Worm (Caenorhabditis elegans): Measurements from ENCODE around the gene F54B11.11.

F54B11.11 gene

ce11 chrX:13578483-13578882 lies at the start of gene F54B11.11:
TSS of gene F54B11.11 (plus strand) at chrX:13578783.
- TF ChIP-seq flt-1 (GFP tag; IDR thresholded peaks at IDR 0.05) (no peak), ref-1 (GFP tag; conservative IDR thresholded peaks at IDR 0.05) (no peak), tab-1 (GFP tag; IDR thresholded peaks at IDR 0.05) (no peak), klf-2 (GFP tag; conservative IDR thresholded peaks at IDR 0.05) (no peak), cog-1 (tag; optimal IDR thresholded peaks at IDR 0.05) (no peak), ztf-23 (GFP tag; IDR thresholded peaks at IDR 0.05) (no peak), ztf-29 (GFP tag; IDR thresholded peaks at IDR 0.05) (no peak), T22C8.4 (GFP tag; IDR thresholded peaks at IDR 0.05) (no peak), med-1 (GFP tag; optimal IDR thresholded peaks at IDR 0.05; ENCODE audit: insufficient read depth) (no peak)

ce11 chrX:13530015-13530778 lies 48.4 kb upstream of the F54B11.11 start:
- TF ChIP-seq flt-1 (GFP tag; IDR thresholded peaks at IDR 0.05), result no peak
- TF ChIP-seq klf-2 (GFP tag; conservative IDR thresholded peaks at IDR 0.05), result no peak
- TF ChIP-seq tab-1 (GFP tag; IDR thresholded peaks at IDR 0.05), result no peak
- no peak for TF ChIP-seq ref-1 (GFP tag; conservative IDR thresholded peaks at IDR 0.05)
- TF ChIP-seq T22C8.4 (GFP tag; IDR thresholded peaks at IDR 0.05), result no peak
- TF ChIP-seq ztf-23 (GFP tag; IDR thresholded peaks at IDR 0.05), result no peak
- TF ChIP-seq ztf-29 (GFP tag; IDR thresholded peaks at IDR 0.05), result no peak
- TF ChIP-seq cog-1 (tag; optimal IDR thresholded peaks at IDR 0.05), result no peak
- TF ChIP-seq med-1 (GFP tag; optimal IDR thresholded peaks at IDR 0.05; ENCODE audit: insufficient read depth), result no peak

ce11 chrX:13532424-13533309 lies 45.9 kb upstream of the F54B11.11 start, which contains the start of gene acr-12:
TSS of gene acr-12 (plus strand) at chrX:13532853.
- no peak for TF ChIP-seq tab-1 (GFP tag; IDR thresholded peaks at IDR 0.05)
- no peak for TF ChIP-seq cog-1 (tag; optimal IDR thresholded peaks at IDR 0.05)
- TF ChIP-seq T22C8.4 (GFP tag; IDR thresholded peaks at IDR 0.05), result no peak
- no peak for TF ChIP-seq ref-1 (GFP tag; conservative IDR thresholded peaks at IDR 0.05)
- no peak for TF ChIP-seq ztf-29 (GFP tag; IDR thresholded peaks at IDR 0.05)
- TF ChIP-seq klf-2 (GFP tag; conservative IDR thresholded peaks at IDR 0.05), result no peak
- TF ChIP-seq ztf-23 (GFP tag; IDR thresholded peaks at IDR 0.05), result no peak
- no peak for TF ChIP-seq med-1 (GFP tag; optimal IDR thresholded peaks at IDR 0.05; ENCODE audit: insufficient read depth)
- no peak for TF ChIP-seq flt-1 (GFP tag; IDR thresholded peaks at IDR 0.05)

- no peak for TF ChIP-seq T22C8.4 (GFP tag; IDR thresholded peaks at IDR 0.05)
- no peak for TF ChIP-seq med-1 (GFP tag; optimal IDR thresholded peaks at IDR 0.05; ENCODE audit: insufficient read depth)
- TF ChIP-seq ztf-23 (GFP tag; IDR thresholded peaks at IDR 0.05), result no peak
- TF ChIP-seq flt-1 (GFP tag; IDR thresholded peaks at IDR 0.05), result no peak
- TF ChIP-seq ref-1 (GFP tag; conservative IDR thresholded peaks at IDR 0.05), result no peak
- TF ChIP-seq ztf-29 (GFP tag; IDR thresholded peaks at IDR 0.05), result no peak
Measured at ce11 chrX:13536759-13537158, 41.8 kb upstream of the F54B11.11 start, which contains the start of gene R01E6.5. TSS of gene R01E6.5 (plus strand) at chrX:13537059.

ce11 chrX:13539701-13540100 lies 38.9 kb upstream of the F54B11.11 start:
- no peak for TF ChIP-seq ztf-29 (GFP tag; IDR thresholded peaks at IDR 0.05)
- no peak for TF ChIP-seq flt-1 (GFP tag; IDR thresholded peaks at IDR 0.05)
- no peak for TF ChIP-seq T22C8.4 (GFP tag; IDR thresholded peaks at IDR 0.05)
- no peak for TF ChIP-seq tab-1 (GFP tag; IDR thresholded peaks at IDR 0.05)
- no peak for TF ChIP-seq klf-2 (GFP tag; conservative IDR thresholded peaks at IDR 0.05)
- no peak for TF ChIP-seq ref-1 (GFP tag; conservative IDR thresholded peaks at IDR 0.05)
- TF ChIP-seq ztf-23 (GFP tag; IDR thresholded peaks at IDR 0.05), result no peak
- TF ChIP-seq med-1 (GFP tag; optimal IDR thresholded peaks at IDR 0.05; ENCODE audit: insufficient read depth), result no peak
- no peak for TF ChIP-seq cog-1 (tag; optimal IDR thresholded peaks at IDR 0.05)

ce11 chrX:13541335-13541734 lies 37.2 kb upstream of the F54B11.11 start:
- no peak for TF ChIP-seq T22C8.4 (GFP tag; IDR thresholded peaks at IDR 0.05)
- no peak for TF ChIP-seq ref-1 (GFP tag; conservative IDR thresholded peaks at IDR 0.05)
- TF ChIP-seq tab-1 (GFP tag; IDR thresholded peaks at IDR 0.05), result no peak
- no peak for TF ChIP-seq flt-1 (GFP tag; IDR thresholded peaks at IDR 0.05)
- TF ChIP-seq klf-2 (GFP tag; conservative IDR thresholded peaks at IDR 0.05), result no peak
- TF ChIP-seq ztf-29 (GFP tag; IDR thresholded peaks at IDR 0.05), result no peak
- TF ChIP-seq ztf-23 (GFP tag; IDR thresholded peaks at IDR 0.05), result no peak
- no peak for TF ChIP-seq med-1 (GFP tag; optimal IDR thresholded peaks at IDR 0.05; ENCODE audit: insufficient read depth)
- TF ChIP-seq cog-1 (tag; optimal IDR thresholded peaks at IDR 0.05), result no peak

ce11 chrX:13542236-13542635 lies 36.3 kb upstream of the F54B11.11 start, which contains the start of gene cah-4:
TSS of gene cah-4 (plus strand) at chrX:13542574.
- TF ChIP-seq med-1 (GFP tag; optimal IDR thresholded peaks at IDR 0.05; ENCODE audit: insufficient read depth) (no peak), tab-1 (GFP tag; IDR thresholded peaks at IDR 0.05) (no peak), ref-1 (GFP tag; conservative IDR thresholded peaks at IDR 0.05) (no peak), flt-1 (GFP tag; IDR thresholded peaks at IDR 0.05) (no peak), T22C8.4 (GFP tag; IDR thresholded peaks at IDR 0.05) (no peak), ztf-29 (GFP tag; IDR thresholded peaks at IDR 0.05) (no peak), ztf-23 (GFP tag; IDR thresholded peaks at IDR 0.05) (no peak), cog-1 (tag; optimal IDR thresholded peaks at IDR 0.05) (no peak), klf-2 (GFP tag; conservative IDR thresholded peaks at IDR 0.05) (no peak)

- TF ChIP-seq med-1 (GFP tag; optimal IDR thresholded peaks at IDR 0.05; ENCODE audit: insufficient read depth) (no peak), ref-1 (GFP tag; conservative IDR thresholded peaks at IDR 0.05) (no peak), ztf-23 (GFP tag; IDR thresholded peaks at IDR 0.05) (no peak), klf-2 (GFP tag; conservative IDR thresholded peaks at IDR 0.05) (no peak), tab-1 (GFP tag; IDR thresholded peaks at IDR 0.05) (no peak), flt-1 (GFP tag; IDR thresholded peaks at IDR 0.05) (no peak), ztf-29 (GFP tag; IDR thresholded peaks at IDR 0.05) (no peak), cog-1 (tag; optimal IDR thresholded peaks at IDR 0.05) (no peak), T22C8.4 (GFP tag; IDR thresholded peaks at IDR 0.05) (no peak)
Measured at ce11 chrX:13542757-13543156, 35.8 kb upstream of the F54B11.11 start.

Measured in whole organism, midembryonic.